Fruit fly (Drosophila melanogaster) whole organism, prepupa: ENCODE data around the gene Alp10.
A peak's percentile ranks its signal among the peaks of the same experiment; 100 is the strongest.

Experiments used
- Blimp-1 ChIP-seq: fragments of 200-800 bp; sonication (Bioruptor generic); optimal IDR thresholded peaks from 3 replicates; lab custom pipeline; 2017; ENCODE audit warnings: missing biosample characterization, missing genetic modification characterization, mild to moderate bottlenecking, moderate library complexity, missing genetic modification reagents
- CG10631 ChIP-seq: fragments of 200-800 bp; sonication (Bioruptor generic); optimal IDR thresholded peaks from 2 replicates; lab custom pipeline; 2016; ENCODE audit warnings: missing biosample characterization, missing genetic modification characterization
- CG11294 ChIP-seq: fragments of 200-800 bp; sonication (Bioruptor generic); IDR thresholded peaks from 2 replicates; pipeline ENCODE4 v1.3.6; 2022; ENCODE audit warnings: missing biosample characterization, missing genetic modification characterization
- CG11762 ChIP-seq: fragments of 200-800 bp; sonication (Bioruptor generic); optimal IDR thresholded peaks from 3 replicates; lab custom pipeline; 2016; ENCODE audit warnings: missing biosample characterization, missing genetic modification characterization; ENCODE audit not compliant: insufficient read depth
- CG15336 ChIP-seq: fragments of 200-800 bp; sonication (Bioruptor generic); IDR thresholded peaks from 2 replicates; pipeline ENCODE4 v1.3.6; 2022; ENCODE audit warnings: missing biosample characterization, missing genetic modification characterization
- CG16779 ChIP-seq: fragments of 200-800 bp; sonication (Bioruptor generic); optimal IDR thresholded peaks from 3 replicates; lab custom pipeline; 2017; ENCODE audit warnings: missing biosample characterization, mild to moderate bottlenecking, missing genetic modification characterization
- CG32006 ChIP-seq: fragments of 200-800 bp; sonication (Bioruptor generic); optimal IDR thresholded peaks from 3 replicates; lab custom pipeline; 2017; ENCODE audit warnings: missing biosample characterization, mild to moderate bottlenecking, missing genetic modification characterization
- CG3919 ChIP-seq: fragments of 200-800 bp; sonication (Bioruptor generic); optimal IDR thresholded peaks from 3 replicates; lab custom pipeline; 2016; ENCODE audit warnings: missing biosample characterization, missing genetic modification characterization
- CG4318 ChIP-seq: fragments of 200-800 bp; sonication (Bioruptor generic); optimal IDR thresholded peaks from 3 replicates; lab custom pipeline; 2017; ENCODE audit warnings: missing biosample characterization, mild to moderate bottlenecking, missing genetic modification characterization
- CG6163 ChIP-seq: fragments of 200-800 bp; sonication (Bioruptor generic); IDR thresholded peaks from 3 replicates; pipeline ENCODE4 v1.3.6; 2022; ENCODE audit warnings: missing biosample characterization, missing genetic modification characterization
- CG6276 ChIP-seq: fragments of 200-800 bp; sonication (Bioruptor generic); optimal IDR thresholded peaks from 2 replicates; lab custom pipeline; 2017; ENCODE audit warnings: missing biosample characterization, mild to moderate bottlenecking, missing genetic modification characterization
- CG8119 ChIP-seq: fragments of 200-800 bp; sonication (Bioruptor generic); IDR thresholded peaks from 3 replicates; pipeline ENCODE4 v1.3.6; 2022; ENCODE audit warnings: missing biosample characterization, missing genetic modification characterization
- Eip78C ChIP-seq: fragments of 200-800 bp; sonication (Bioruptor generic); peaks from one replicate; lab custom pipeline; 2016; ENCODE audit warnings: missing biosample characterization, missing genetic modification characterization
- Ets21C ChIP-seq: fragments of 200-800 bp; sonication (Bioruptor generic); optimal IDR thresholded peaks from 3 replicates; lab custom pipeline; 2016; ENCODE audit warnings: missing biosample characterization, missing genetic modification characterization
- Gug ChIP-seq: fragments of 200-800 bp; sonication (Bioruptor generic); IDR thresholded peaks from 2 replicates; pipeline ENCODE4 v1.3.6; 2022; ENCODE audit warnings: missing biosample characterization, missing genetic modification characterization
- Hr39 ChIP-seq: fragments of 200-800 bp; sonication (Bioruptor generic); optimal IDR thresholded peaks from 2 replicates; lab custom pipeline; 2016; ENCODE audit warnings: missing biosample characterization, missing genetic modification characterization
- Hr4 ChIP-seq: fragments of 200-800 bp; sonication (Bioruptor generic); optimal IDR thresholded peaks from 3 replicates; lab custom pipeline; 2016; ENCODE audit warnings: missing biosample characterization, missing genetic modification characterization
- Lpt ChIP-seq: fragments of 200-800 bp; sonication (Bioruptor generic); optimal IDR thresholded peaks from 3 replicates; lab custom pipeline; 2016; ENCODE audit warnings: missing biosample characterization, missing genetic modification characterization
- Met ChIP-seq: fragments of 200-800 bp; sonication (Bioruptor generic); optimal IDR thresholded peaks from 3 replicates; lab custom pipeline; 2016; ENCODE audit warnings: missing biosample characterization, missing genetic modification characterization
- OdsH ChIP-seq: fragments of 200-800 bp; sonication (Bioruptor generic); optimal IDR thresholded peaks from 3 replicates; lab custom pipeline; 2016; ENCODE audit warnings: missing biosample characterization, missing genetic modification characterization
- Sox14 ChIP-seq: fragments of 200-800 bp; sonication (Bioruptor generic); optimal IDR thresholded peaks from 3 replicates; lab custom pipeline; 2016; ENCODE audit warnings: missing biosample characterization, missing genetic modification characterization
- achi ChIP-seq: fragments of 200-800 bp; sonication (Bioruptor generic); optimal IDR thresholded peaks from 3 replicates; lab custom pipeline; 2016; ENCODE audit warnings: missing biosample characterization, missing genetic modification characterization
- acj6 ChIP-seq: fragments of 200-800 bp; sonication (Bioruptor generic); optimal IDR thresholded peaks from 3 replicates; lab custom pipeline; 2016; ENCODE audit warnings: missing biosample characterization, missing genetic modification characterization
- dac ChIP-seq: fragments of 200-800 bp; sonication (Bioruptor generic); optimal IDR thresholded peaks from 2 replicates; lab custom pipeline; 2017; ENCODE audit warnings: missing biosample characterization, mild to moderate bottlenecking, missing genetic modification characterization
- eg ChIP-seq: fragments of 200-800 bp; sonication (Bioruptor generic); IDR thresholded peaks from 3 replicates; pipeline ENCODE4 v1.3.6; 2022; ENCODE audit warnings: missing biosample characterization, missing genetic modification characterization
- esn ChIP-seq: fragments of 200-800 bp; sonication (Bioruptor generic); optimal IDR thresholded peaks from 2 replicates; lab custom pipeline; 2016; ENCODE audit warnings: missing biosample characterization, mild to moderate bottlenecking, missing genetic modification characterization, moderate library complexity
- fkh ChIP-seq: fragments of 200-800 bp; sonication (Bioruptor generic); optimal IDR thresholded peaks from 3 replicates; lab custom pipeline; 2017; ENCODE audit warnings: missing biosample characterization, mild to moderate bottlenecking, missing genetic modification characterization, moderate library complexity
- net ChIP-seq: fragments of 200-800 bp; sonication (Bioruptor generic); optimal IDR thresholded peaks from 3 replicates; lab custom pipeline; 2016; ENCODE audit warnings: missing biosample characterization, missing genetic modification characterization
- pdm3 ChIP-seq: fragments of 200-800 bp; sonication (Bioruptor generic); optimal IDR thresholded peaks from 3 replicates; lab custom pipeline; 2016; ENCODE audit warnings: missing biosample characterization, missing genetic modification characterization
- salr ChIP-seq, 2 experiments: fragments of 200-800 bp; sonication (Bioruptor generic); optimal IDR thresholded peaks; 3 replicates each; lab custom pipeline; 2016 to 2018; ENCODE audit warnings: missing biosample characterization in 2 of 2, missing genetic modification characterization in 2 of 2, mild to moderate bottlenecking in 1 of 2
- spab ChIP-seq: fragments of 200-800 bp; sonication (Bioruptor generic); optimal IDR thresholded peaks from 2 replicates; lab custom pipeline; 2017; ENCODE audit warnings: missing biosample characterization, mild to moderate bottlenecking, missing genetic modification characterization, missing genetic modification reagents
- svp ChIP-seq: fragments of 200-800 bp; sonication (Bioruptor generic); peaks from one replicate; lab custom pipeline; 2016; ENCODE audit warnings: missing biosample characterization, missing genetic modification characterization

Alp10 gene

dm6 chr3L:5583295-5583707 is 11.8 kb downstream of the Alp10 start (continued):
- TF ChIP-seq eg (GFP tag; lab: Robert Waterston, UW) (peak; percentile 89), Hr39 (GFP tag; lab: Kevin White, UChicago) (peak; percentile 91), Met (GFP tag; lab: Kevin White, UChicago) (no peak), Ets21C (GFP tag; lab: Kevin White, UChicago) (no peak), CG4318 (GFP tag; lab: Kevin White, UChicago) (peak; percentile 68)

dm6 chr3L:5581542-5581941 is 13.5 kb downstream of the Alp10 start:
- TF ChIP-seq fkh (GFP tag; lab: Kevin White, UChicago) = peak; percentile 25
- TF ChIP-seq esn (GFP tag; lab: Kevin White, UChicago) = no peak

- TF ChIP-seq fkh (GFP tag; lab: Kevin White, UChicago) (peak; percentile 15), Lpt (GFP tag; lab: Kevin White, UChicago) (no peak)
Measured at dm6 chr3L:5580490-5581116, 14.5 kb downstream of the Alp10 start.

- TF ChIP-seq CG15336 = peak; percentile 85
- TF ChIP-seq Ets21C (GFP tag; lab: Kevin White, UChicago) = no peak
- peak; percentile 54 for TF ChIP-seq net (GFP tag; lab: Kevin White, UChicago)
- TF ChIP-seq CG6163 (GFP tag; lab: Robert Waterston, UW) = peak; percentile 81
- peak; percentile 7 for TF ChIP-seq dac (GFP tag; lab: Kevin White, UChicago)
- TF ChIP-seq Sox14 (GFP tag; lab: Kevin White, UChicago) = no peak
- TF ChIP-seq CG11762 (GFP tag; lab: Kevin White, UChicago) = no peak
- TF ChIP-seq CG32006 (GFP tag; lab: Kevin White, UChicago) = peak; percentile 35
- 0 out of 2 replicates have a peak, but pooled peaks have one; percentile 31 for TF ChIP-seq Gug (GFP tag; lab: Robert Waterston, UW)
- TF ChIP-seq CG8119 (GFP tag; lab: Robert Waterston, UW) = peak; percentile 92
- TF ChIP-seq acj6 (GFP tag; lab: Kevin White, UChicago) = no peak
- no peak for TF ChIP-seq spab (GFP tag; lab: Kevin White, UChicago)
- no peak for TF ChIP-seq svp (GFP tag; lab: Kevin White, UChicago)
- TF ChIP-seq CG16779 = peak; percentile 59
- no peak for TF ChIP-seq OdsH (GFP tag; lab: Kevin White, UChicago)
- peak; percentile 39; the same call in 1 of the 2 replicates for TF ChIP-seq CG11294 (GFP tag; lab: Robert Waterston, UW)
- peak; percentile 92 for TF ChIP-seq CG6276 (GFP tag; lab: Kevin White, UChicago)
- peak; percentile 39 for TF ChIP-seq Hr4 (GFP tag; lab: Kevin White, UChicago)
- peak; percentile 92 for TF ChIP-seq eg (GFP tag; lab: Robert Waterston, UW)
- no peak for TF ChIP-seq achi (GFP tag; lab: Kevin White, UChicago)
- no peak for TF ChIP-seq CG10631 (GFP tag; lab: Kevin White, UChicago)
- peak; percentile 57 for TF ChIP-seq Lpt (GFP tag; lab: Kevin White, UChicago)
- peak; percentile 63 for TF ChIP-seq Eip78C (GFP tag; lab: Kevin White, UChicago)
Measured at dm6 chr3L:5579762-5580161, 15.3 kb downstream of the Alp10 start.

dm6 chr3L:5578595-5578994 is 16.5 kb downstream of the Alp10 start:
- TF ChIP-seq CG3919 (no peak), pdm3 (GFP tag; lab: Kevin White, UChicago) (no peak), salr (GFP tag; optimal IDR thresholded peaks at IDR 0.05; lab: Kevin White, UChicago) (no peak), dac (GFP tag; lab: Kevin White, UChicago) (no peak), Sox14 (GFP tag; lab: Kevin White, UChicago) (no peak), Blimp-1 (GFP tag; lab: Kevin White, UChicago) (no peak), CG10631 (GFP tag; lab: Kevin White, UChicago) (no peak), CG15336 (no peak), Lpt (GFP tag; lab: Kevin White, UChicago) (no peak), CG4318 (GFP tag; lab: Kevin White, UChicago) (no peak)
- TF ChIP-seq, all 60 proteins: peak for 0
